Worm (Caenorhabditis elegans) whole organism, L1 larva: ENCODE results near the gene ZK632.11.
A peak's percentile ranks its signal among the peaks of the same experiment; 100 is the strongest.

Experiments used
- C04F5.9 ChIP-seq: sonication (generic microtip); optimal IDR thresholded peaks from 2 replicates; lab custom pipeline; 2016; ENCODE audit warnings: missing genetic modification characterization, missing compliant biosample characterization
- C34B4.2 ChIP-seq: sonication (generic microtip); optimal IDR thresholded peaks from 2 replicates; lab custom pipeline; 2017; ENCODE audit warnings: mild to moderate bottlenecking, missing genetic modification characterization, missing compliant biosample characterization
- aha-1 ChIP-seq: fragments of 150-350 bp; optimal IDR thresholded peaks from 2 replicates; lab custom pipeline; 2014; ENCODE audit warnings: missing biosample characterization, missing genetic modification characterization
- blmp-1 ChIP-seq: fragments of 150-350 bp; optimal IDR thresholded peaks from 2 replicates; lab custom pipeline; 2014; ENCODE audit warnings: missing biosample characterization, missing genetic modification characterization
- ceh-63 ChIP-seq: fragments of 200-800 bp; sonication (Bioruptor generic); optimal IDR thresholded peaks from 2 replicates; lab custom pipeline; 2018; ENCODE audit warnings: mild to moderate bottlenecking, missing genetic modification characterization, missing compliant biosample characterization
- ceh-8 ChIP-seq: fragments of 200-800 bp; sonication (Bioruptor generic); optimal IDR thresholded peaks from 2 replicates; lab custom pipeline; 2018; ENCODE audit warnings: mild to moderate bottlenecking, missing genetic modification characterization, moderate library complexity, missing compliant biosample characterization
- ces-1 ChIP-seq: fragments of 150-350 bp; optimal IDR thresholded peaks from 2 replicates; lab custom pipeline; 2014; ENCODE audit warnings: missing biosample characterization, missing genetic modification reagents, missing genetic modification characterization
- dpl-1 ChIP-seq, 3 experiments: fragments of 150-350 bp in 2 of 3; sonication (generic microtip) in 1 of 3; optimal IDR thresholded peaks; 2 replicates each; lab custom pipeline; 2014 to 2017; ENCODE audit warnings: missing biosample characterization in 3 of 3, missing genetic modification characterization in 3 of 3, missing genetic modification reagents in 3 of 3
- dsc-1 ChIP-seq: sonication (generic microtip); optimal IDR thresholded peaks from 2 replicates; lab custom pipeline; 2016; ENCODE audit warnings: mild to moderate bottlenecking, missing genetic modification characterization, missing compliant biosample characterization
- efl-3 ChIP-seq: fragments of 200-800 bp; sonication (Bioruptor generic); optimal IDR thresholded peaks from 2 replicates; lab custom pipeline; 2018; ENCODE audit warnings: mild to moderate bottlenecking, missing genetic modification characterization, missing compliant biosample characterization
- egl-13 ChIP-seq: sonication (generic microtip); optimal IDR thresholded peaks from 2 replicates; lab custom pipeline; 2016; ENCODE audit warnings: missing genotype, missing genetic modification reagents, missing genetic modification characterization, missing compliant biosample characterization
- egl-27 ChIP-seq, 2 experiments: fragments of 150-350 bp in 1 of 2; sonication (generic microtip); optimal IDR thresholded peaks; 3 replicates each; lab custom pipeline; 2017 to 2018; ENCODE audit warnings: missing biosample characterization in 2 of 2, missing genetic modification characterization in 2 of 2, missing genetic modification reagents in 2 of 2
- elt-2 ChIP-seq: sonication (generic microtip); optimal IDR thresholded peaks from 2 replicates; lab custom pipeline; 2016; ENCODE audit warnings: missing genetic modification characterization, mild to moderate bottlenecking, inconsistent platforms, missing compliant biosample characterization, missing genetic modification reagents
- elt-3 ChIP-seq, 6 experiments: fragments of 150-350 bp in 1 of 6; sonication (generic microtip); optimal IDR thresholded peaks; 2 replicates each; lab custom pipeline; 2017 to 2018; ENCODE audit warnings: missing biosample characterization in 6 of 6, missing genetic modification characterization in 6 of 6, inconsistent platforms in 1 of 6
- fkh-4 ChIP-seq: sonication (generic microtip); optimal IDR thresholded peaks from 2 replicates; lab custom pipeline; 2016; ENCODE audit warnings: missing compliant biosample characterization, missing genetic modification characterization, borderline replicate concordance
- fkh-8 ChIP-seq: sonication (generic microtip); optimal IDR thresholded peaks from 2 replicates; lab custom pipeline; 2016; ENCODE audit warnings: mild to moderate bottlenecking, missing genetic modification characterization, missing compliant biosample characterization
- fos-1 ChIP-seq: fragments of 150-350 bp; optimal IDR thresholded peaks from 2 replicates; lab custom pipeline; 2014; ENCODE audit warnings: missing biosample characterization, missing genetic modification characterization
- irx-1 ChIP-seq: sonication (generic microtip); optimal IDR thresholded peaks from 2 replicates; lab custom pipeline; 2016; ENCODE audit warnings: missing genetic modification characterization, missing compliant biosample characterization
- isw-1 ChIP-seq: fragments of 200-800 bp; sonication (Bioruptor generic); IDR thresholded peaks from 2 replicates; pipeline ENCODE4 v1.3.6; 2022; ENCODE audit warnings: missing genetic modification characterization, missing compliant biosample characterization
- lin-14 ChIP-seq: fragments of 200-800 bp; sonication (Bioruptor generic); optimal IDR thresholded peaks from 2 replicates; lab custom pipeline; 2018; ENCODE audit warnings: mild to moderate bottlenecking, missing genetic modification characterization, moderate library complexity, missing compliant biosample characterization
- lin-35 ChIP-seq, 2 experiments: fragments of 150-350 bp; optimal IDR thresholded peaks; 2 replicates each; lab custom pipeline; 2014; ENCODE audit warnings: missing biosample characterization in 2 of 2, missing genetic modification characterization in 2 of 2, missing genetic modification reagents in 2 of 2
- lsy-2 ChIP-seq, 2 experiments: fragments of 150-350 bp; optimal IDR thresholded peaks; 2 replicates each; lab custom pipeline; 2014; ENCODE audit warnings: missing biosample characterization in 2 of 2, missing genetic modification characterization in 2 of 2
- mef-2 ChIP-seq: fragments of 150-350 bp; optimal IDR thresholded peaks from 2 replicates; lab custom pipeline; 2014; ENCODE audit warnings: missing biosample characterization, missing genetic modification characterization
- mep-1 ChIP-seq: fragments of 150-350 bp; optimal IDR thresholded peaks from 2 replicates; lab custom pipeline; 2014; ENCODE audit warnings: missing biosample characterization, missing genetic modification characterization
- nhr-12 ChIP-seq: sonication (generic microtip); optimal IDR thresholded peaks from 2 replicates; lab custom pipeline; 2017; ENCODE audit warnings: missing biosample characterization, missing genetic modification characterization
- nhr-19 ChIP-seq: fragments of 200-800 bp; sonication (Bioruptor generic); conservative IDR thresholded peaks from 2 replicates; pipeline ENCODE4 v1.3.6; 2022; ENCODE audit warnings: missing genetic modification characterization, missing compliant biosample characterization
- nhr-20 ChIP-seq: sonication (generic microtip); optimal IDR thresholded peaks from 2 replicates; lab custom pipeline; 2016; ENCODE audit warnings: mild to moderate bottlenecking, missing genetic modification characterization, missing compliant biosample characterization
- nhr-28 ChIP-seq: fragments of 150-350 bp; optimal IDR thresholded peaks from 2 replicates; lab custom pipeline; 2014; ENCODE audit warnings: missing biosample characterization, missing genetic modification characterization
- nhr-47 ChIP-seq: sonication (generic microtip); optimal IDR thresholded peaks from 2 replicates; lab custom pipeline; 2016; ENCODE audit warnings: mild to moderate bottlenecking, missing genetic modification characterization, moderate library complexity, missing compliant biosample characterization
- nhr-71 ChIP-seq: sonication (generic microtip); optimal IDR thresholded peaks from 2 replicates; lab custom pipeline; 2016; ENCODE audit warnings: mild to moderate bottlenecking, missing genetic modification characterization, moderate library complexity, missing compliant biosample characterization
- nhr-77 ChIP-seq: fragments of 150-350 bp; optimal IDR thresholded peaks from 2 replicates; lab custom pipeline; 2014; ENCODE audit warnings: missing biosample characterization, missing genetic modification characterization
- nhr-84 ChIP-seq: sonication (generic microtip); optimal IDR thresholded peaks from 2 replicates; lab custom pipeline; 2017; ENCODE audit warnings: missing biosample characterization, missing genetic modification characterization
- nhr-85 ChIP-seq: sonication (generic microtip); peaks from one replicate; lab custom pipeline; 2016; ENCODE audit warnings: missing genetic modification characterization, inconsistent platforms, missing compliant biosample characterization
- nhr-90 ChIP-seq: sonication (generic microtip); optimal IDR thresholded peaks from 2 replicates; lab custom pipeline; 2016; ENCODE audit warnings: mild to moderate bottlenecking, missing genetic modification characterization, missing compliant biosample characterization; ENCODE audit not compliant: poor library complexity
- pag-3 ChIP-seq: sonication (generic microtip); optimal IDR thresholded peaks from 2 replicates; lab custom pipeline; 2017; ENCODE audit warnings: missing genetic modification characterization, mild to moderate bottlenecking, missing compliant biosample characterization, antibody characterized with exemption, borderline replicate concordance; ENCODE audit not compliant: insufficient read depth
- snu-23 ChIP-seq: sonication (generic microtip); optimal IDR thresholded peaks from 2 replicates; lab custom pipeline; 2016; ENCODE audit warnings: missing genetic modification characterization, missing compliant biosample characterization
- sox-4 ChIP-seq: sonication (generic microtip); optimal IDR thresholded peaks from 2 replicates; lab custom pipeline; 2016; ENCODE audit warnings: missing genetic modification characterization, missing compliant biosample characterization
- tlp-1 ChIP-seq: fragments of 150-350 bp; optimal IDR thresholded peaks from 2 replicates; lab custom pipeline; 2014; ENCODE audit warnings: missing biosample characterization, missing genetic modification characterization
- unc-30 ChIP-seq: sonication (generic microtip); optimal IDR thresholded peaks from 2 replicates; lab custom pipeline; 2017; ENCODE audit warnings: missing biosample characterization, missing genetic modification characterization
- unc-62 ChIP-seq: fragments of 150-350 bp; optimal IDR thresholded peaks from 2 replicates; lab custom pipeline; 2014; ENCODE audit warnings: missing biosample characterization, missing genetic modification reagents, missing genetic modification characterization
- xbp-1 ChIP-seq: sonication (generic microtip); optimal IDR thresholded peaks from 2 replicates; lab custom pipeline; 2016; ENCODE audit warnings: missing genetic modification characterization, missing compliant biosample characterization
- ztf-4 ChIP-seq: fragments of 150-350 bp; optimal IDR thresholded peaks from 2 replicates; lab custom pipeline; 2014; ENCODE audit warnings: missing biosample characterization, missing genetic modification characterization

ZK632.11 gene

DNA sequence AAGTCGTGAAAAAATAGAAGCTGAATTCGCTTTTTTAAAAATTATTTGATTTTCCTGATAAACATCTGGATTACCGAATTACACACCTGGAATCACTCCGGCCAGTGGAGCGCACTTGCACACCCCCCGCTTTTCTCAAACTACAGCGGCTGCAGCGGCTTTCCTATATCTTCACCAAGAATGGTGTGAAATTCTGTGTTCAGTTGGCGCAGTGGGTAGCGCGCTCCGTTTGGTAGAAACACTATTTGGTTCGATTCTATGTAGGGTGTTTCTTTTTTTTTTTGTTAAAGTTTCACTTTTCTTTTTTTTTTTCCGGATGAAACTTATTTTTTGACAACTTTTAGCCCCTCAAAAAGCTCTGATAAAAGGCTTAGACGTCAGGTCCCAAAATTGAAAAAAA lies 21.4 kb downstream of the ZK632.11 start:
- TF ChIP-seq nhr-85, result peak; percentile 71
- TF ChIP-seq isw-1, result 0 out of 2 replicates have a peak, but pooled peaks have one; percentile 3

- TF ChIP-seq lin-14 (GFP tag; lab: Kevin White, UChicago) (peak; percentile 62), dpl-1 (GFP tag; optimal IDR thresholded peaks at IDR 0.05; lab: Kevin White, UChicago) (no peak), nhr-85 (peak; percentile 57), aha-1 (tag; lab: Kevin White, UChicago) (no peak), elt-3 (tag; optimal IDR thresholded peaks at IDR 0.05; lab: Kevin White, UChicago) (peak in 5 of 6 experiments; percentile 3 to 71 (median 57)), nhr-84 (tag; lab: Kevin White, UChicago) (no peak), egl-27 (tag; optimal IDR thresholded peaks at IDR 0.05; lab: Kevin White, UChicago) (peak in 1 of 2 experiments; percentile 29), sox-4 (tag; lab: Kevin White, UChicago) (no peak), irx-1 (tag; lab: Kevin White, UChicago) (no peak), pag-3 (tag; lab: Kevin White, UChicago) (peak; percentile 29), nhr-77 (tag; lab: Kevin White, UChicago) (no peak), lin-35 (GFP tag; optimal IDR thresholded peaks at IDR 0.05; lab: Kevin White, UChicago) (peak in 1 of 2 experiments; percentile 20), elt-2 (tag; lab: Kevin White, UChicago) (peak; percentile 1), nhr-20 (tag; lab: Kevin White, UChicago) (peak; percentile 60), blmp-1 (tag; lab: Kevin White, UChicago) (peak; percentile 58), nhr-90 (tag; lab: Kevin White, UChicago) (peak; percentile 38), nhr-28 (tag; lab: Kevin White, UChicago) (no peak), ztf-4 (tag; lab: Kevin White, UChicago) (no peak), mef-2 (tag; lab: Kevin White, UChicago) (no peak), ceh-8 (GFP tag; lab: Kevin White, UChicago) (no peak), snu-23 (peak; percentile 22), nhr-47 (tag; lab: Kevin White, UChicago) (peak; percentile 2), nhr-71 (tag; lab: Kevin White, UChicago) (peak; percentile 59)
- TF ChIP-seq, all 84 proteins: peak for 13
Measured at ce11 chrIII:9849950-9850349, 22.2 kb downstream of the ZK632.11 start.

ce11 chrIII:9850877-9851276 lies 23.2 kb downstream of the ZK632.11 start:
- no peak for TF ChIP-seq mef-2 (tag; lab: Kevin White, UChicago)
- no peak for TF ChIP-seq unc-62 (GFP tag; lab: Kevin White, UChicago)
- no peak for TF ChIP-seq lsy-2 (tag; optimal IDR thresholded peaks at IDR 0.05; lab: Kevin White, UChicago)
- TF ChIP-seq nhr-19 (GFP tag; lab: Robert Waterston, UW), result peak; percentile 10; the same call in 1 of the 2 replicates
- peak; percentile 0 for TF ChIP-seq nhr-90 (tag; lab: Kevin White, UChicago)
- TF ChIP-seq fkh-8 (tag; lab: Kevin White, UChicago), result no peak
- TF ChIP-seq lin-14 (GFP tag; lab: Kevin White, UChicago), result peak; percentile 31
- TF ChIP-seq egl-13 (tag; lab: Kevin White, UChicago), result no peak
- peak; percentile 7 for TF ChIP-seq nhr-71 (tag; lab: Kevin White, UChicago)
- TF ChIP-seq snu-23, result peak; percentile 5
- no peak for TF ChIP-seq elt-3 (tag; optimal IDR thresholded peaks at IDR 0.05; lab: Kevin White, UChicago)
- TF ChIP-seq aha-1 (tag; lab: Kevin White, UChicago), result no peak
- TF ChIP-seq C34B4.2 (tag; lab: Kevin White, UChicago), result no peak
- TF ChIP-seq ces-1 (GFP tag; lab: Kevin White, UChicago), result no peak
- TF ChIP-seq elt-2 (tag; lab: Kevin White, UChicago), result no peak
- no peak for TF ChIP-seq fkh-4
- no peak for TF ChIP-seq xbp-1 (tag; lab: Kevin White, UChicago)
- TF ChIP-seq dsc-1 (tag; lab: Kevin White, UChicago), result no peak
- TF ChIP-seq efl-3 (GFP tag; lab: Kevin White, UChicago), result no peak
- TF ChIP-seq C04F5.9 (tag; lab: Kevin White, UChicago), result no peak
- no peak for TF ChIP-seq unc-30
- peak; percentile 28 for TF ChIP-seq mep-1
- TF ChIP-seq sox-4 (tag; lab: Kevin White, UChicago), result no peak
- TF ChIP-seq nhr-85, result peak; percentile 64
- no peak for TF ChIP-seq isw-1
- no peak for TF ChIP-seq ztf-4 (tag; lab: Kevin White, UChicago)
- peak in 1 of 2 experiments; percentile 8 for TF ChIP-seq lin-35 (GFP tag; optimal IDR thresholded peaks at IDR 0.05; lab: Kevin White, UChicago)
- no peak for TF ChIP-seq fos-1
- no peak for TF ChIP-seq ceh-63
- TF ChIP-seq nhr-12 (tag; lab: Kevin White, UChicago), result no peak
- TF ChIP-seq tlp-1 (tag; lab: Kevin White, UChicago), result no peak
- TF ChIP-seq, all 84 proteins: peak for 8
